Fruit fly (Drosophila melanogaster) whole organism, embryonic: ENCODE data around the gene mRRF2.

Source experiments
- Aef1 ChIP-seq: fragments of 200-800 bp; sonication (Bioruptor generic); IDR thresholded peaks from 3 replicates; pipeline ENCODE4 v1.3.6; 2022; ENCODE audit warnings: missing biosample characterization, missing genetic modification characterization
- BtbVII ChIP-seq: fragments of 200-800 bp; sonication (Bioruptor generic); optimal IDR thresholded peaks from 3 replicates; lab custom pipeline; 2017; ENCODE audit warnings: missing biosample characterization, mild to moderate bottlenecking, missing genetic modification characterization
- Bteb2 ChIP-seq: fragments of 200-800 bp; sonication (Bioruptor generic); optimal IDR thresholded peaks from 2 replicates; lab custom pipeline; 2016; ENCODE audit warnings: missing biosample characterization, missing genetic modification characterization
- CG10267 ChIP-seq: fragments of 200-800 bp; sonication (Bioruptor generic); optimal IDR thresholded peaks from 2 replicates; lab custom pipeline; 2018; ENCODE audit warnings: missing biosample characterization, mild to moderate bottlenecking, missing genetic modification characterization, moderate library complexity
- CG10321 ChIP-seq: fragments of 200-800 bp; sonication (Bioruptor generic); IDR thresholded peaks from 2 replicates; pipeline ENCODE4 v1.3.6; 2022; ENCODE audit warnings: missing biosample characterization, missing genetic modification characterization
- CG10366 ChIP-seq: fragments of 200-800 bp; sonication (Bioruptor generic); IDR thresholded peaks from 2 replicates; pipeline ENCODE4 v1.3.6; 2022; ENCODE audit warnings: missing biosample characterization, missing genetic modification characterization
- CG10431 ChIP-seq: fragments of 200-800 bp; sonication (Bioruptor generic); optimal IDR thresholded peaks from 3 replicates; lab custom pipeline; 2018; ENCODE audit warnings: missing biosample characterization, mild to moderate bottlenecking, missing genetic modification characterization
- CG10979 ChIP-seq: fragments of 200-800 bp; sonication (Bioruptor generic); optimal IDR thresholded peaks from 2 replicates; lab custom pipeline; 2018; ENCODE audit warnings: missing biosample characterization, mild to moderate bottlenecking, missing genetic modification characterization, moderate library complexity
- CG11504 ChIP-seq: fragments of 200-800 bp; sonication (Bioruptor generic); optimal IDR thresholded peaks from 3 replicates; lab custom pipeline; 2019; ENCODE audit warnings: missing biosample characterization, mild to moderate bottlenecking, missing genetic modification characterization, moderate library complexity
- CG14860 ChIP-seq: fragments of 200-800 bp; sonication (Bioruptor generic); IDR thresholded peaks from 3 replicates; pipeline ENCODE4 v1.3.6; 2022; ENCODE audit warnings: missing biosample characterization, missing genetic modification characterization; ENCODE audit not compliant: partially characterized antibody
- CG15479 ChIP-seq: fragments of 200-800 bp; sonication (Bioruptor generic); optimal IDR thresholded peaks from 3 replicates; lab custom pipeline; 2019; ENCODE audit warnings: missing biosample characterization, mild to moderate bottlenecking, missing genetic modification characterization, moderate library complexity
- CG17328 ChIP-seq: fragments of 200-800 bp; sonication (Bioruptor generic); IDR thresholded peaks from 2 replicates; pipeline ENCODE4 v1.3.6; 2022; ENCODE audit warnings: missing biosample characterization, missing genetic modification characterization
- CG17829 ChIP-seq: fragments of 200-800 bp; optimal IDR thresholded peaks from 2 replicates; lab custom pipeline; 2019; ENCODE audit warnings: missing biosample characterization, mild to moderate bottlenecking, missing genetic modification characterization, moderate library complexity
- CG1792 ChIP-seq: fragments of 200-800 bp; sonication (Bioruptor generic); optimal IDR thresholded peaks from 2 replicates; lab custom pipeline; 2016; ENCODE audit warnings: missing biosample characterization, missing genetic modification characterization
- CG2875 ChIP-seq: fragments of 200-800 bp; sonication (Bioruptor generic); optimal IDR thresholded peaks from 2 replicates; lab custom pipeline; 2017; ENCODE audit warnings: missing biosample characterization, mild to moderate bottlenecking, missing genetic modification characterization, missing genetic modification reagents
- CG31365 ChIP-seq: fragments of 200-800 bp; sonication (Bioruptor generic); optimal IDR thresholded peaks from 2 replicates; lab custom pipeline; 2018; ENCODE audit warnings: missing biosample characterization, mild to moderate bottlenecking, missing genetic modification characterization
- CG3163 ChIP-seq: fragments of 200-800 bp; sonication (Bioruptor generic); optimal IDR thresholded peaks from 3 replicates; lab custom pipeline; 2016; ENCODE audit warnings: missing biosample characterization, missing genetic modification characterization
- CG4820 ChIP-seq: fragments of 200-800 bp; sonication (Bioruptor generic); optimal IDR thresholded peaks from 3 replicates; lab custom pipeline; 2016; ENCODE audit warnings: missing biosample characterization, missing genetic modification characterization
- CG6272 ChIP-seq: fragments of 200-800 bp; sonication (Bioruptor generic); IDR thresholded peaks from 2 replicates; pipeline ENCODE4 v1.3.6; 2022; ENCODE audit warnings: missing biosample characterization, missing genetic modification characterization
- CG7839 ChIP-seq: fragments of 200-800 bp; sonication (Bioruptor generic); optimal IDR thresholded peaks from 3 replicates; lab custom pipeline; 2018; ENCODE audit warnings: missing biosample characterization, mild to moderate bottlenecking, missing genetic modification characterization, moderate library complexity
- CG8089 ChIP-seq: fragments of 200-800 bp; sonication (Bioruptor generic); optimal IDR thresholded peaks from 3 replicates; lab custom pipeline; 2016; ENCODE audit warnings: missing biosample characterization, missing genetic modification characterization
- CG8944 ChIP-seq: fragments of 200-800 bp; sonication (Bioruptor generic); optimal IDR thresholded peaks from 3 replicates; lab custom pipeline; 2016; ENCODE audit warnings: missing biosample characterization, missing genetic modification characterization
- CG9817 ChIP-seq: fragments of 200-800 bp; sonication (Bioruptor generic); optimal IDR thresholded peaks from 2 replicates; lab custom pipeline; 2018; ENCODE audit warnings: missing biosample characterization, mild to moderate bottlenecking, missing genetic modification characterization, moderate library complexity
- CTCF ChIP-seq: fragments of 200-800 bp; sonication (Bioruptor generic); optimal IDR thresholded peaks from 2 replicates; lab custom pipeline; 2017; ENCODE audit warnings: missing biosample characterization, mild to moderate bottlenecking, missing genetic modification characterization, moderate library complexity
- CrebB ChIP-seq: fragments of 200-800 bp; sonication (Bioruptor generic); optimal IDR thresholded peaks from 3 replicates; lab custom pipeline; 2018; ENCODE audit warnings: missing biosample characterization, mild to moderate bottlenecking, missing genetic modification characterization
- Dad ChIP-seq: fragments of 200-800 bp; sonication (Bioruptor generic); optimal IDR thresholded peaks from 3 replicates; lab custom pipeline; 2016; ENCODE audit warnings: missing biosample characterization, missing genetic modification characterization
- HLH4C ChIP-seq: fragments of 200-800 bp; sonication (Bioruptor generic); IDR thresholded peaks from 3 replicates; pipeline ENCODE4 v1.3.6; 2022; ENCODE audit warnings: missing biosample characterization, missing genetic modification characterization; ENCODE audit not compliant: partially characterized antibody
- HLH54F ChIP-seq: fragments of 200-800 bp; sonication (Bioruptor generic); optimal IDR thresholded peaks from 3 replicates; lab custom pipeline; 2016; ENCODE audit warnings: missing biosample characterization, missing genetic modification characterization
- Hmr ChIP-seq: fragments of 200-800 bp; sonication (Bioruptor generic); optimal IDR thresholded peaks from 3 replicates; lab custom pipeline; 2017; ENCODE audit warnings: mild to moderate bottlenecking, missing biosample characterization, missing genetic modification reagents, missing genetic modification characterization
- MTF-1 ChIP-seq: fragments of 200-800 bp; sonication (Bioruptor generic); optimal IDR thresholded peaks from 2 replicates; lab custom pipeline; 2018; ENCODE audit warnings: missing biosample characterization, mild to moderate bottlenecking, missing genetic modification characterization, borderline replicate concordance
- Side ChIP-seq: fragments of 200-800 bp; sonication (Bioruptor generic); optimal IDR thresholded peaks from 2 replicates; lab custom pipeline; 2016; ENCODE audit warnings: missing biosample characterization, missing genetic modification characterization
- amos ChIP-seq: fragments of 200-800 bp; sonication (Bioruptor generic); IDR thresholded peaks from 2 replicates; pipeline ENCODE4 v1.3.6; 2022; ENCODE audit warnings: missing biosample characterization, missing genetic modification characterization; ENCODE audit not compliant: partially characterized antibody
- aop ChIP-seq: fragments of 200-800 bp; sonication (Bioruptor generic); IDR thresholded peaks from 2 replicates; pipeline ENCODE4 v1.3.6; 2022; ENCODE audit warnings: missing biosample characterization, missing genetic modification characterization
- ase ChIP-seq: fragments of 200-800 bp; sonication (Bioruptor generic); IDR thresholded peaks from 3 replicates; pipeline ENCODE4 v1.3.6; 2022; ENCODE audit warnings: missing biosample characterization, missing genetic modification characterization
- cg ChIP-seq: fragments of 200-800 bp; sonication (Bioruptor generic); optimal IDR thresholded peaks from 3 replicates; lab custom pipeline; 2019; ENCODE audit warnings: missing biosample characterization, mild to moderate bottlenecking, missing genetic modification characterization, moderate library complexity
- crol ChIP-seq: fragments of 200-800 bp; sonication (Bioruptor generic); IDR thresholded peaks from 2 replicates; pipeline ENCODE4 v1.3.6; 2022; ENCODE audit warnings: missing biosample characterization, missing genetic modification characterization
- disco-r ChIP-seq: fragments of 200-800 bp; sonication (Bioruptor generic); optimal IDR thresholded peaks from 2 replicates; lab custom pipeline; 2016; ENCODE audit warnings: missing biosample characterization, missing genetic modification characterization
- dmrt11E ChIP-seq: fragments of 200-800 bp; sonication (Bioruptor generic); optimal IDR thresholded peaks from 3 replicates; lab custom pipeline; 2018; ENCODE audit warnings: missing biosample characterization, mild to moderate bottlenecking, missing genetic modification characterization, moderate library complexity
- esg ChIP-seq: fragments of 200-800 bp; sonication (Bioruptor generic); conservative IDR thresholded peaks from 2 replicates; pipeline ENCODE4 v1.3.6; 2022; ENCODE audit warnings: missing biosample characterization, missing genetic modification characterization
- fd64A ChIP-seq: fragments of 200-800 bp; sonication (Bioruptor generic); optimal IDR thresholded peaks from 3 replicates; lab custom pipeline; 2018; ENCODE audit warnings: missing biosample characterization, mild to moderate bottlenecking, missing genetic modification characterization
- fru ChIP-seq: fragments of >200 bp; optimal IDR thresholded peaks from 2 replicates; lab custom pipeline; 2017
- gcm2 ChIP-seq: fragments of 200-800 bp; sonication (Bioruptor generic); optimal IDR thresholded peaks from 2 replicates; lab custom pipeline; 2016; ENCODE audit warnings: missing biosample characterization, missing genetic modification characterization
- grau ChIP-seq: fragments of 200-800 bp; optimal IDR thresholded peaks from 3 replicates; lab custom pipeline; 2019; ENCODE audit warnings: missing biosample characterization, mild to moderate bottlenecking, missing genetic modification characterization, moderate library complexity
- nerfin-1 ChIP-seq: fragments of 200-800 bp; sonication (Bioruptor generic); optimal IDR thresholded peaks from 3 replicates; lab custom pipeline; 2019; ENCODE audit warnings: missing biosample characterization, mild to moderate bottlenecking, missing genetic modification characterization, moderate library complexity
- nom ChIP-seq: fragments of 200-800 bp; sonication (Bioruptor generic); optimal IDR thresholded peaks from 2 replicates; lab custom pipeline; 2017; ENCODE audit warnings: missing biosample characterization, missing genetic modification characterization, mild to moderate bottlenecking, moderate library complexity, missing genetic modification reagents
- pros ChIP-seq: fragments of 200-800 bp; sonication (Bioruptor generic); optimal IDR thresholded peaks from 3 replicates; lab custom pipeline; 2019; ENCODE audit warnings: missing biosample characterization, mild to moderate bottlenecking, missing genetic modification characterization, moderate library complexity
- schlank ChIP-seq: fragments of 200-800 bp; sonication (Bioruptor generic); optimal IDR thresholded peaks from 2 replicates; lab custom pipeline; 2018; ENCODE audit warnings: missing biosample characterization, mild to moderate bottlenecking, missing genetic modification characterization
- sd ChIP-seq: fragments of 200-800 bp; sonication (Bioruptor generic); optimal IDR thresholded peaks from 3 replicates; lab custom pipeline; 2018; ENCODE audit warnings: missing biosample characterization, mild to moderate bottlenecking, missing genetic modification characterization, moderate library complexity
- sisA ChIP-seq: fragments of 200-800 bp; sonication (Bioruptor generic); IDR thresholded peaks from 2 replicates; pipeline ENCODE4 v1.3.6; 2022; ENCODE audit warnings: missing biosample characterization, missing genetic modification characterization
- sna ChIP-seq: fragments of 200-800 bp; sonication (Bioruptor generic); IDR thresholded peaks from 2 replicates; pipeline ENCODE4 v1.3.6; 2022; ENCODE audit warnings: missing biosample characterization, missing genetic modification characterization; ENCODE audit not compliant: partially characterized antibody
- tgo ChIP-seq: fragments of 200-800 bp; sonication (Bioruptor generic); IDR thresholded peaks from 3 replicates; pipeline ENCODE4 v1.3.6; 2022; ENCODE audit warnings: missing biosample characterization, missing genetic modification characterization

mRRF2 gene

dm6 chr3R:22626842-22627392 lies 13.4 kb downstream of the mRRF2 start (continued):
- TF ChIP-seq CG8089 (GFP tag; lab: Kevin White, UChicago) (no peak), CTCF (no peak), CG7839 (tag; lab: Kevin White, UChicago) (peak; percentile 25), gcm2 (no peak), Hmr (GFP tag; lab: Kevin White, UChicago) (peak; percentile 79), schlank (tag; lab: Kevin White, UChicago) (peak; percentile 63), CG17328 (GFP tag; lab: Robert Waterston, UW) (no peak), CG6272 (GFP tag; lab: Robert Waterston, UW) (no peak), CG17829 (tag; lab: Kevin White, UChicago) (no peak), CG10267 (no peak), CG4820 (GFP tag; lab: Kevin White, UChicago) (no peak), amos (GFP tag; lab: Robert Waterston, UW) (no peak), esg (GFP tag; lab: Robert Waterston, UW) (no peak), sna (GFP tag; lab: Robert Waterston, UW) (no peak), CG10366 (GFP tag; lab: Robert Waterston, UW) (no peak), CG11504 (peak; percentile 25), HLH4C (no peak), CG14860 (GFP tag; lab: Robert Waterston, UW) (no peak), cg (GFP tag; lab: Kevin White, UChicago) (peak; percentile 73), Side (GFP tag; lab: Kevin White, UChicago) (peak; percentile 59), CrebB (tag; lab: Kevin White, UChicago) (peak; percentile 79), crol (GFP tag; lab: Robert Waterston, UW) (no peak), fd64A (GFP tag; lab: Kevin White, UChicago) (peak; percentile 68), CG10431 (GFP tag; lab: Kevin White, UChicago) (no peak), CG10979 (tag; lab: Kevin White, UChicago) (no peak), aop (no peak), Bteb2 (GFP tag; lab: Kevin White, UChicago) (peak; percentile 50), ase (no peak), CG9817 (peak; percentile 12), CG15479 (GFP tag; lab: Kevin White, UChicago) (no peak), tgo (GFP tag; lab: Robert Waterston, UW) (no peak), CG8944 (GFP tag; lab: Kevin White, UChicago) (no peak), HLH54F (GFP tag; lab: Kevin White, UChicago) (peak; percentile 30), sd (peak; percentile 75), pros (GFP tag; lab: Kevin White, UChicago) (peak; percentile 69), Aef1 (GFP tag; lab: Robert Waterston, UW) (peak; percentile 66), CG1792 (no peak), nerfin-1 (tag; lab: Kevin White, UChicago) (peak; percentile 4), CG10321 (GFP tag; lab: Robert Waterston, UW) (peak; percentile 72), CG2875 (peak; percentile 21), MTF-1 (GFP tag; lab: Kevin White, UChicago) (peak; percentile 57), sisA (GFP tag; lab: Robert Waterston, UW) (no peak), CG31365 (tag; lab: Kevin White, UChicago) (peak; percentile 62), nom (GFP tag; lab: Kevin White, UChicago) (peak; percentile 97), fru (no peak), BtbVII (GFP tag; lab: Kevin White, UChicago) (peak; percentile 47), grau (tag; lab: Kevin White, UChicago) (peak; percentile 37), disco-r (GFP tag; lab: Kevin White, UChicago) (no peak), dmrt11E (tag; lab: Kevin White, UChicago) (no peak), Dad (GFP tag; lab: Kevin White, UChicago) (no peak), CG3163 (GFP tag; lab: Kevin White, UChicago) (peak; percentile 45)
